Fruit fly (Drosophila melanogaster): Measurements from ENCODE around the gene CG18810.

CG18810 gene

DNA sequence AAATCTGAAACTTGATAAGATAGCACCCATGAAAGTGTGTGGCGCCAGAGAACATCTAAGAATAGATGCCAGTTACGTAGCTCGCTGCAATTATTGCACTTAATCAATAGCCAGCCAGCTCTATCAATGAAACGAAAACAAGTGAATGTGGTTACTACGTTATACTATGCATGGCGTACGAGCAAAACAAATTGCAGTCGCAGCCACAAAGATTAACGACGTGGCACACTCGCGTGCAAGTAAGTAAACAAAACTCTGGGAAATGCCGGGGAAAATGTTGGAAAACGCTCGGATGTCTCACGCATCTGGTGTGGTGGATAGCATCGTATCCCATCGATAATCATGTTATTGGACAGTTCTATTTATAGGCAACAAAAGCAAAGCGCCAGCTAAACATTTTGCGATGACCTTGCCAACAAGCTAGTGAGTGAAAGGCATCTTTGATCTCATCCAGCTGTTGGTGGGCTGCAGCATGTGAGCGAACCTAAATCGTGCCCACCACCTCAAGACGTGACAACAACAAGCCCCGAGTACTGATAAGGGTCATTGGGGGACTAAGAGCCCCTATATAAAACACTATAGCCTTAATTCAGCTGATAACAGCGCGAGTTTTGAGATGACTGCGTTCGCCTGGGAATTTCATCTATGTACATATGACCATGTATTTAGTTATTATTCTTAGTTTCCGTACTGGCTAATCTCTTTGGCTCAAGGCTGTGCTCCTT, 25.2 kb downstream of the CG18810 start:
- no peak for TF ChIP-seq CTCF (optimal IDR thresholded peaks at IDR 0.05)
- no peak for TF ChIP-seq CG8478 (optimal IDR thresholded peaks at IDR 0.05)

DNA sequence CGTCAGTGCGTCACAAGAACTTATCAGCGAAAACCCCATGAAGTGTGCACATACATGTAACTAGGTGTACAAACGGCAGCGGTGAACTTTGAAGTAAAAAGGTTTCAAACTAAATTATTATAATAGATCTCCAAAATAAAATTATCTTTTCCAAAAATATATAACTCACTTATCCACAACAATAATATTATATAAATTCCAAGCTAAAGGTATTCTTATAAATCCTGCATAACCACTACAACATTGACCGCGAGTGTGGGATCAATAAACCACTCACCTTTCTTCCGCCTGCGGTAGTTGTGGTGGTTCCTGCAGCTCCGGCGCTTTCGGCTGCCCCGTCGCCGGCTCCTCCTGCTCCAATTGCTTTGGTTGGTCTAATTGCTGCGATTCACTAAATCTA, 26.0 kb downstream of the CG18810 start:
- TF ChIP-seq CG8478 (optimal IDR thresholded peaks at IDR 0.05) (no peak), CTCF (optimal IDR thresholded peaks at IDR 0.05) (no peak)

DNA sequence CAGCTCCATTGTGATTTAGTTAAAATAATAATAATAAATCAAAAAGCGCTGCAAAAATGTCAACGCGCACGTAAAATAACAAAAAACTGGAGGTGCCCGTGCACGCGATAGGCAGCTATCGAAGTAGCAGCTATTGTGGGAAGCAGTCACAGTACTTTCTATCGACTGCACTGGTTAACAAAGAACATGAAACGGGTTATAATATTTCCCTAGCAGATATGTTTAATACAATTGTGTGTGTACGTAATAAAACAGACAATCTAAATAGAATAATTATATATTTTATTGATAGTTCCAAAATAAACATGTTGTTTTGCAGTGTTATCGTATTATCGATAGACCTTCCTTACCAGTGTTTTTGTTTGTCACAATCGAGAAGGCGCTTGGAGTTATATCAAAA, 27.2 kb downstream of the CG18810 start, which contains the start of the genes CG31678 and IKKepsilon:
Gene CG31678, minus strand, starts transcription at position 67 of the 400 bp plus-strand sequence.
Gene IKKepsilon, plus strand, starts transcription at position 171 of the 400 bp plus-strand sequence.
- TF ChIP-seq CTCF (optimal IDR thresholded peaks at IDR 0.05) (no peak), CG8478 (optimal IDR thresholded peaks at IDR 0.05) (no peak)

DNA sequence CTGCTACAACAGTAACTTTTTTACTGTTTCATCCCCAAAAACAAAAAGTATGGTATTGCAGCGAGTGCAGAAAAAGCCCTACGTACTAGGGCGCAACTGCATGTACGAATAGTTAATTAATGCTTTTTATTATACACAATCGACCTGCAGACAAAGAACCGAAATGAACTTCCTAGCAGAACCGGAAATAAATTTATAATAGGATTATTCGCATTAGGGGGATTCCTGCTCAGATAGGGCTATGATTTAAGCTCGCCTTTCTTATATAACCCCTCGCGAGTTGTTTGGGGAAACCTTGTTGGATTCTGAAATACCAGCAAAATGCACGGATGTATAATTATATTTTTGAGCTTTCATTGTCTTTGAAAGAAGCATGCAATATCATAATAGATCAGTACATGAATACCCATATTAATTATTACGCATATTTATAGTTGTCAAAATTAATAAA, 33.0 kb downstream of the CG18810 start, which contains the start of gene Cen:
Gene Cen, minus strand, starts transcription at position 199 of the 451 bp plus-strand sequence.
- TF ChIP-seq CTCF (optimal IDR thresholded peaks at IDR 0.05) (no peak), CG8478 (optimal IDR thresholded peaks at IDR 0.05) (no peak)

DNA sequence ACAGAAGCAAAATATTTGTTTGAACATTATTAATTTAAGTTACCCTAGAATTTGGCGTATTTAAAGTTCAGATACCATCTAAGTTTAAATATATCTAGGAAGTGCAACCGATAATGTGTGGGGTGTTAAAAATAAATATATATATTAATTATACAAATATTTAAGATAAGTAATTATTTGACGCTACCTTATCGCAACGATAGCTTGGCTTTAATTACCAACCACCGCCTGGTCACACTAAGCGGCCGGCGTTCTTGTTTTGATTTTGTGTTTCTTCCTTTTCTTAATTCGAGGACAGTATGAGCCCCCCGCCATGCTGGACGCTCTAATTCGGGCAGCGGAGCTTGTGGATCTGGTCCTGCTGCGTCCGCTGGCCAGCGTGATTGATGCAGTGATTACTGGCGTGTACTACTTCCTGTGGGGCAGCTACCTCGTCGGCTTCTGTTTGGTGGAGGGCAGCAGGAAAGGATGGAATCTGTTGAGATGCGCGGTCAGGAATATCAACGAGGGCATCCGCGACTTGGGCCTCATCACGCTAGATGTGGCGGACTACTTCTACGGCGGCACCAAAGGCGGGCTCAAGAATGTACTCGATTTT, 33.5 kb downstream of the CG18810 start, which contains the start of gene CG2617:
Gene CG2617, plus strand, starts transcription at position 233 of the 598 bp plus-strand sequence.
- no peak for TF ChIP-seq CG8478 (optimal IDR thresholded peaks at IDR 0.05)
- TF ChIP-seq CTCF (optimal IDR thresholded peaks at IDR 0.05) = no peak

DNA sequence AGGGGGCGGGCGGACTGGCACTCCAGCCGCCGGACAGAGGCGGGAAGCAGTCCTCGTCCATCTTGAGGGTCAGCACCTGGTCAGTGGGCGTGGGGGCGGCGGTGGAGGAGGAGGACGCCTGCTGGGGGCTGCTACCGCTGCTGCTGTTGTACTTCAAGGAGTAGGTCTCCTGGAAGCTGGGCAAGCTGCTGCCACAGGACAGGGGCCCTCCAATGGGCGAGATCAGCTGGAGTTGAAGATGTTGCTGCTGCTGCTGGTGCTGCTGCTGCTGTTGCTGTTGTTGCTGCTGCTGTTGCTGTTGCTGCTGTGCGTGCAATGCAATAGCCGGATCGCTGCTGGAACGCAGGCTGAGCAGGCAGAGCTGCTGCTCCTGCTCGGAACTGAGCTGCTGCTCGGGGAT, 40.0 kb downstream of the CG18810 start:
- TF ChIP-seq CTCF (optimal IDR thresholded peaks at IDR 0.05) (no peak), CG8478 (optimal IDR thresholded peaks at IDR 0.05) (no peak)

DNA sequence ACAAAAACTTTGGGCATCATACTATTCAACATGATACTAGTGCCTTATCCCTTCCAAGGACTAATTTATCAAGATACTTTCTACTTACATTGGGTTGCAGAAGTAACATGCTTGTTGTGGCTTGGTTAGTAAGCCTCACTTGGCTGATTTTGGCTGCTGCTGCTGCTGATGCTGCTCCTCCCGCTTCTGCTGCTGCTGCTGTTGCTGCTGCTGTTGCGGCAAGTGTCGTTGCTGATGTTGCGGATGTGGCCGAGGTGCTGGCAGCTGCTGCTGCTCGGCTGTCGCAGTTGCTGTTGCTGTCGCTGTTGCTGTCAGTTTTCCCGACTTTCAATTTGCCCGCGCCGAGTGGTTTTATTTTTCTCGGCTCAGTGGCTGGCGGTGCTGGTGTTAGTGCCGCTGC, 41.3 kb downstream of the CG18810 start:
- TF ChIP-seq CTCF (optimal IDR thresholded peaks at IDR 0.05) (no peak), CG8478 (optimal IDR thresholded peaks at IDR 0.05) (no peak)

DNA sequence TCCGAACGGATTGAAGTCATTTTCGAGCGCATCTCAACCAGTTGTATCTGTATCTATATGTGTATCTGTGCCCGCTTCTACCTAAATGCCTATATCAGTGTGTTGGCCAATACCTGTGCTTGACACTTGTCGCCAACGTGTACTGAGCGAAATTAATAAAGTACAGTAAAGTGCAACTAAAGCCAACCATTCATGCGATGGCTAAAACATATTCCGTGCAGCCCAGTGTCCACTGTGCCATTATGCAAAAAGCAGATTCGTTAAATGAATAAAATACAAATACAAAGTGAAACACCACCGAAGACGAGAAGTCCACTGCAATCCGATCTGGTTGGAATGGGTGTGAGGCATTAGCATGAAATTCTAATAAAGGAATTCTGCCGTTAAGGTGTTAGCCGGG, 46.4 kb downstream of the CG18810 start:
- TF ChIP-seq CG8478 (optimal IDR thresholded peaks at IDR 0.05) (no peak), CTCF (optimal IDR thresholded peaks at IDR 0.05) (no peak)

Data from S2 (cell line).